Fruit fly (Drosophila melanogaster) whole organism, embryonic: Measurements from ENCODE around the gene ND-39.

Experiments
- CG10321 ChIP-seq: fragments of 200-800 bp; sonication (Bioruptor generic); IDR thresholded peaks from 2 replicates; pipeline ENCODE4 v1.3.6; 2022; ENCODE audit warnings: missing biosample characterization, missing genetic modification characterization
- CG11560 ChIP-seq: fragments of 200-800 bp; sonication (Bioruptor generic); IDR thresholded peaks from 3 replicates; pipeline ENCODE4 v1.3.6; 2022; ENCODE audit warnings: missing biosample characterization, missing genetic modification characterization
- CG11695 ChIP-seq: fragments of 200-800 bp; sonication (Bioruptor generic); IDR thresholded peaks from 3 replicates; pipeline ENCODE4 v1.3.6; 2022; ENCODE audit warnings: missing biosample characterization, missing genetic modification characterization
- CG12219 ChIP-seq: fragments of 200-800 bp; sonication (Bioruptor generic); optimal IDR thresholded peaks from 3 replicates; lab custom pipeline; 2018; ENCODE audit warnings: missing biosample characterization, mild to moderate bottlenecking, missing genetic modification characterization
- CG12769 ChIP-seq: fragments of 200-800 bp; sonication (Bioruptor generic); optimal IDR thresholded peaks from 2 replicates; lab custom pipeline; 2019; ENCODE audit warnings: missing biosample characterization, mild to moderate bottlenecking, missing genetic modification characterization, moderate library complexity
- CG13624 ChIP-seq: fragments of 200-800 bp; sonication (Bioruptor generic); optimal IDR thresholded peaks from 2 replicates; lab custom pipeline; 2016; ENCODE audit warnings: missing biosample characterization, missing genetic modification characterization
- CG1832 ChIP-seq: fragments of 200-800 bp; sonication (Bioruptor generic); optimal IDR thresholded peaks from 2 replicates; lab custom pipeline; 2017; ENCODE audit warnings: missing biosample characterization, mild to moderate bottlenecking, missing genetic modification characterization, inconsistent platforms
- CG18764 ChIP-seq: fragments of 200-800 bp; sonication (Bioruptor generic); optimal IDR thresholded peaks from 3 replicates; lab custom pipeline; 2016; ENCODE audit warnings: missing biosample characterization, missing genetic modification characterization
- CG2120 ChIP-seq: fragments of 200-800 bp; sonication (Bioruptor generic); optimal IDR thresholded peaks from 3 replicates; lab custom pipeline; 2016; ENCODE audit warnings: missing biosample characterization, missing genetic modification characterization
- CG2199 ChIP-seq: fragments of 200-800 bp; sonication (Bioruptor generic); IDR thresholded peaks from 3 replicates; pipeline ENCODE4 v1.3.6; 2022; ENCODE audit warnings: missing biosample characterization, missing genetic modification characterization
- CG30431 ChIP-seq: fragments of 200-800 bp; sonication (Bioruptor generic); optimal IDR thresholded peaks from 2 replicates; lab custom pipeline; 2017; ENCODE audit warnings: missing biosample characterization, missing genetic modification characterization
- CG31441 ChIP-seq: fragments of 200-800 bp; sonication (Bioruptor generic); IDR thresholded peaks from 2 replicates; pipeline ENCODE4 v1.3.6; 2022; ENCODE audit warnings: missing biosample characterization, missing genetic modification characterization
- CG32772 ChIP-seq: fragments of 200-800 bp; sonication (Bioruptor generic); IDR thresholded peaks from 2 replicates; pipeline ENCODE4 v1.3.6; 2022; ENCODE audit warnings: missing biosample characterization, missing genetic modification characterization
- CG3847 ChIP-seq: fragments of 200-800 bp; sonication (Bioruptor generic); IDR thresholded peaks from 2 replicates; pipeline ENCODE4 v1.3.6; 2022; ENCODE audit warnings: missing biosample characterization, missing genetic modification characterization
- CG4404 ChIP-seq: fragments of 200-800 bp; sonication (Bioruptor generic); IDR thresholded peaks from 2 replicates; pipeline ENCODE4 v1.3.6; 2022; ENCODE audit warnings: missing biosample characterization, missing genetic modification characterization
- CG6254 ChIP-seq: fragments of 200-800 bp; sonication (Bioruptor generic); optimal IDR thresholded peaks from 3 replicates; lab custom pipeline; 2017; ENCODE audit warnings: mild to moderate bottlenecking, missing biosample characterization, missing genetic modification reagents, missing genetic modification characterization
- CG6654 ChIP-seq: fragments of 200-800 bp; sonication (Bioruptor generic); optimal IDR thresholded peaks from 2 replicates; lab custom pipeline; 2017; ENCODE audit warnings: missing biosample characterization, mild to moderate bottlenecking, missing genetic modification characterization
- CG6765 ChIP-seq: fragments of 200-800 bp; sonication (Bioruptor generic); optimal IDR thresholded peaks from 3 replicates; lab custom pipeline; 2017; ENCODE audit warnings: missing biosample characterization, mild to moderate bottlenecking, missing genetic modification characterization
- CG6791 ChIP-seq: fragments of 200-800 bp; sonication (Bioruptor generic); IDR thresholded peaks from 3 replicates; pipeline ENCODE4 v1.3.6; 2022; ENCODE audit warnings: missing biosample characterization, missing genetic modification characterization; ENCODE audit not compliant: partially characterized antibody
- CG6854 ChIP-seq: fragments of 200-800 bp; sonication (Bioruptor generic); optimal IDR thresholded peaks from 3 replicates; lab custom pipeline; 2017; ENCODE audit warnings: missing biosample characterization, mild to moderate bottlenecking, missing genetic modification characterization
- CG7786 ChIP-seq: fragments of 200-800 bp; sonication (Bioruptor generic); optimal IDR thresholded peaks from 2 replicates; lab custom pipeline; 2016; ENCODE audit warnings: missing biosample characterization, missing genetic modification characterization
- CG7839 ChIP-seq: fragments of 200-800 bp; sonication (Bioruptor generic); optimal IDR thresholded peaks from 3 replicates; lab custom pipeline; 2018; ENCODE audit warnings: missing biosample characterization, mild to moderate bottlenecking, missing genetic modification characterization, moderate library complexity
- CTCF ChIP-seq: fragments of 200-800 bp; sonication (Bioruptor generic); optimal IDR thresholded peaks from 2 replicates; lab custom pipeline; 2017; ENCODE audit warnings: missing biosample characterization, mild to moderate bottlenecking, missing genetic modification characterization, moderate library complexity
- Dad ChIP-seq: fragments of 200-800 bp; sonication (Bioruptor generic); optimal IDR thresholded peaks from 3 replicates; lab custom pipeline; 2016; ENCODE audit warnings: missing biosample characterization, missing genetic modification characterization
- Deaf1 ChIP-seq: fragments of 200-800 bp; optimal IDR thresholded peaks from 3 replicates; lab custom pipeline; 2019; ENCODE audit warnings: missing biosample characterization, mild to moderate bottlenecking, missing genetic modification characterization, moderate library complexity
- Dp ChIP-seq: fragments of 200-800 bp; sonication (Bioruptor generic); optimal IDR thresholded peaks from 2 replicates; lab custom pipeline; 2018; ENCODE audit warnings: missing biosample characterization, mild to moderate bottlenecking, missing genetic modification characterization, moderate library complexity
- Ets97D ChIP-seq: fragments of 200-800 bp; sonication (Bioruptor generic); optimal IDR thresholded peaks from 3 replicates; lab custom pipeline; 2016; ENCODE audit warnings: missing biosample characterization, missing genetic modification characterization
- Fer1 ChIP-seq: fragments of 200-800 bp; sonication (Bioruptor generic); optimal IDR thresholded peaks from 2 replicates; lab custom pipeline; 2017; ENCODE audit warnings: missing biosample characterization, mild to moderate bottlenecking, missing genetic modification characterization
- H15 ChIP-seq: fragments of 200-800 bp; sonication (Bioruptor generic); IDR thresholded peaks from 3 replicates; pipeline ENCODE4 v1.3.6; 2022; ENCODE audit warnings: missing biosample characterization, missing genetic modification characterization
- HLH54F ChIP-seq: fragments of 200-800 bp; sonication (Bioruptor generic); optimal IDR thresholded peaks from 3 replicates; lab custom pipeline; 2016; ENCODE audit warnings: missing biosample characterization, missing genetic modification characterization
- Jarid2 ChIP-seq: fragments of 200-800 bp; sonication (Bioruptor generic); optimal IDR thresholded peaks from 3 replicates; lab custom pipeline; 2017; ENCODE audit warnings: mild to moderate bottlenecking, missing biosample characterization, missing genetic modification reagents, missing genetic modification characterization
- NC2α ChIP-seq: fragments of 200-800 bp; sonication (Bioruptor generic); optimal IDR thresholded peaks from 2 replicates; lab custom pipeline; 2016; ENCODE audit warnings: missing biosample characterization, missing genetic modification characterization
- Trl ChIP-seq, 3 experiments: fragments of >200 bp in 2 of 3; fragments of 200-800 bp in 1 of 3; sonication (Bioruptor generic) in 1 of 3; optimal IDR thresholded peaks; 2 replicates in 1 of 3; 3 replicates in 2 of 3; lab custom pipeline; 2016 to 2017; ENCODE audit warnings: missing biosample characterization in 1 of 3, missing genetic modification characterization in 1 of 3
- abd-A ChIP-seq: fragments of 200-800 bp; sonication (Bioruptor generic); optimal IDR thresholded peaks from 3 replicates; lab custom pipeline; 2019; ENCODE audit warnings: missing biosample characterization, mild to moderate bottlenecking, missing genetic modification characterization, moderate library complexity
- bowl ChIP-seq: fragments of 200-800 bp; sonication (Bioruptor generic); IDR thresholded peaks from 2 replicates; pipeline ENCODE4 v1.3.6; 2022; ENCODE audit warnings: missing biosample characterization, missing genetic modification characterization
- cad ChIP-seq: fragments of >200 bp; optimal IDR thresholded peaks from 2 replicates; lab custom pipeline; 2017; ENCODE audit warnings: missing biosample characterization, missing genetic modification characterization
- dan ChIP-seq: fragments of 200-800 bp; sonication (Bioruptor generic); IDR thresholded peaks from 2 replicates; pipeline ENCODE4 v1.3.6; 2022; ENCODE audit warnings: missing biosample characterization, missing genetic modification characterization
- dm ChIP-seq: fragments of 200-800 bp; sonication (Bioruptor generic); optimal IDR thresholded peaks from 3 replicates; lab custom pipeline; 2016; ENCODE audit warnings: missing biosample characterization, missing genetic modification characterization
- hb ChIP-seq: fragments of 200-800 bp; sonication (Bioruptor generic); IDR thresholded peaks from 3 replicates; pipeline ENCODE4 v1.3.6; 2022; ENCODE audit warnings: missing biosample characterization, missing genetic modification characterization; ENCODE audit not compliant: partially characterized antibody
- nmo ChIP-seq: fragments of 200-800 bp; sonication (Bioruptor generic); optimal IDR thresholded peaks from 2 replicates; lab custom pipeline; 2018; ENCODE audit warnings: missing biosample characterization, mild to moderate bottlenecking, missing genetic modification characterization, moderate library complexity
- peb ChIP-seq: fragments of 200-800 bp; sonication (Bioruptor generic); IDR thresholded peaks from 2 replicates; pipeline ENCODE4 v1.3.6; 2022; ENCODE audit warnings: missing biosample characterization, missing genetic modification characterization
- pzg ChIP-seq: fragments of 200-800 bp; sonication (Bioruptor generic); optimal IDR thresholded peaks from 3 replicates; lab custom pipeline; 2018; ENCODE audit warnings: missing biosample characterization, mild to moderate bottlenecking, missing genetic modification characterization, moderate library complexity
- repo ChIP-seq: fragments of 200-800 bp; sonication (Bioruptor generic); optimal IDR thresholded peaks from 2 replicates; lab custom pipeline; 2016; ENCODE audit warnings: missing biosample characterization, missing genetic modification characterization
- so ChIP-seq: fragments of 200-800 bp; sonication (Bioruptor generic); IDR thresholded peaks from 3 replicates; pipeline ENCODE4 v1.3.6; 2022; ENCODE audit warnings: missing biosample characterization, missing genetic modification characterization
- sqz ChIP-seq: fragments of 200-800 bp; sonication (Bioruptor generic); optimal IDR thresholded peaks from 3 replicates; lab custom pipeline; 2018; ENCODE audit warnings: missing biosample characterization, mild to moderate bottlenecking, missing genetic modification characterization
- tio ChIP-seq: fragments of 200-800 bp; sonication (Bioruptor generic); optimal IDR thresholded peaks from 2 replicates; lab custom pipeline; 2017; ENCODE audit warnings: missing biosample characterization, missing genetic modification characterization, inconsistent platforms
- tll ChIP-seq, 2 experiments: fragments of 200-800 bp in 1 of 2; fragments of >200 bp in 1 of 2; sonication (Bioruptor generic) in 1 of 2; optimal IDR thresholded peaks; 2 replicates each; lab custom pipeline; 2017 to 2019; ENCODE audit warnings: missing biosample characterization in 2 of 2, missing genetic modification characterization in 2 of 2, mild to moderate bottlenecking in 1 of 2, moderate library complexity in 1 of 2
- tna ChIP-seq: fragments of 200-800 bp; sonication (Bioruptor generic); IDR thresholded peaks from 2 replicates; pipeline ENCODE4 v1.3.6; 2022; ENCODE audit warnings: missing biosample characterization, missing genetic modification characterization; ENCODE audit not compliant: partially characterized antibody
- trh ChIP-seq: fragments of 200-800 bp; sonication (Bioruptor generic); optimal IDR thresholded peaks from 2 replicates; lab custom pipeline; 2016; ENCODE audit warnings: missing biosample characterization, missing genetic modification characterization
- ttk ChIP-seq: fragments of 200-800 bp; sonication (Bioruptor generic); IDR thresholded peaks from 2 replicates; pipeline ENCODE4 v2.1.2; 2022; ENCODE audit warnings: missing biosample characterization, missing genetic modification characterization
- tup ChIP-seq: fragments of 200-800 bp; sonication (Bioruptor generic); optimal IDR thresholded peaks from 2 replicates; lab custom pipeline; 2016; ENCODE audit warnings: missing biosample characterization, mild to moderate bottlenecking, missing genetic modification characterization, moderate library complexity

ND-39 gene

dm6 chr3L:20442674-20443313 is 49.1 kb upstream of the ND-39 start (continued):
- TF ChIP-seq CG1832 (peak; percentile 62), CG11560 (tag; lab: Robert Waterston, UW) (no peak), CG4404 (no peak), sqz (GFP tag; lab: Kevin White, UChicago) (no peak), CG6254 (no peak), tll (GFP tag; optimal IDR thresholded peaks at IDR 0.05; lab: Kevin White, UChicago) (no peak), CG32772 (no peak), CTCF (GFP tag; lab: Kevin White, UChicago) (no peak), CG13624 (GFP tag; lab: Kevin White, UChicago) (no peak), CG6654 (GFP tag; lab: Kevin White, UChicago) (peak; percentile 99), CG12219 (GFP tag; lab: Kevin White, UChicago) (no peak), so (GFP tag; lab: Robert Waterston, UW) (no peak), ttk (GFP tag; lab: Robert Waterston, UW) (no peak), CG7786 (GFP tag; lab: Kevin White, UChicago) (no peak), Fer1 (GFP tag; lab: Kevin White, UChicago) (no peak), hb (no peak), CG11695 (no peak), CG2199 (GFP tag; lab: Robert Waterston, UW) (no peak; the same call in 2 of the 3 replicates), Ets97D (GFP tag; lab: Kevin White, UChicago) (no peak), CG6791 (GFP tag; lab: Robert Waterston, UW) (peak; percentile 24; the same call in 1 of the 3 replicates), Trl (optimal IDR thresholded peaks at IDR 0.05; lab: Kevin White, UChicago) (peak; percentile 72 to 78), Trl (GFP tag; optimal IDR thresholded peaks at IDR 0.05; lab: Kevin White, UChicago) (no peak), Dad (GFP tag; lab: Kevin White, UChicago) (no peak), CG18764 (no peak), CG7839 (tag; lab: Kevin White, UChicago) (no peak), CG3847 (GFP tag; lab: Robert Waterston, UW) (no peak), tna (GFP tag; lab: Robert Waterston, UW) (peak; percentile 38; the same call in 1 of the 2 replicates), Jarid2 (GFP tag; lab: Kevin White, UChicago) (no peak), peb (GFP tag; lab: Robert Waterston, UW) (no peak), CG6854 (GFP tag; lab: Kevin White, UChicago) (peak; percentile 15), CG31441 (GFP tag; lab: Robert Waterston, UW) (no peak), repo (no peak), Dp (GFP tag; lab: Kevin White, UChicago) (no peak), bowl (no peak), CG10321 (GFP tag; lab: Robert Waterston, UW) (no peak), CG12769 (tag; lab: Kevin White, UChicago) (no peak), pzg (GFP tag; lab: Kevin White, UChicago) (no peak), cad (GFP tag; lab: Kevin White, UChicago) (peak; percentile 76), CG30431 (GFP tag; lab: Kevin White, UChicago) (no peak), abd-A (tag; lab: Kevin White, UChicago) (no peak), NC2α (no peak), H15 (no peak), CG6765 (GFP tag; lab: Kevin White, UChicago) (no peak), trh (GFP tag; lab: Kevin White, UChicago) (no peak), dm (GFP tag; lab: Kevin White, UChicago) (no peak), nmo (no peak), dan (GFP tag; lab: Robert Waterston, UW) (no peak), Deaf1 (peak; percentile 42), HLH54F (GFP tag; lab: Kevin White, UChicago) (no peak), tio (no peak), CG2120 (GFP tag; lab: Kevin White, UChicago) (no peak), tup (GFP tag; lab: Kevin White, UChicago) (no peak)
